Worm (Caenorhabditis elegans) whole organism, L4 larva: ENCODE results near the gene K07C11.8.

Experiments used
- F26F4.8 ChIP-seq: fragments of 200-800 bp; sonication (Bioruptor generic); conservative IDR thresholded peaks from 2 replicates; pipeline ENCODE4 v1.3.6; 2022; ENCODE audit warnings: missing genetic modification characterization, missing compliant biosample characterization
- F44E2.7 ChIP-seq: fragments of 200-800 bp; sonication (Bioruptor generic); IDR thresholded peaks from 2 replicates; pipeline ENCODE4 v2.1.2; 2022; ENCODE audit warnings: missing genetic modification characterization, missing compliant biosample characterization
- F49E8.2 ChIP-seq: sonication (generic microtip); optimal IDR thresholded peaks from 2 replicates; lab custom pipeline; 2016; ENCODE audit warnings: missing compliant biosample characterization, mild to moderate bottlenecking, missing genetic modification characterization, borderline replicate concordance
- Y5F2A.4 ChIP-seq: fragments of 200-800 bp; sonication (Bioruptor generic); optimal IDR thresholded peaks from 2 replicates; lab custom pipeline; 2018; ENCODE audit warnings: mild to moderate bottlenecking, missing genetic modification characterization, missing compliant biosample characterization
- Y75B8A.6 ChIP-seq: fragments of 200-800 bp; sonication (Bioruptor generic); IDR thresholded peaks from 2 replicates; pipeline ENCODE4 v1.3.6; 2022; ENCODE audit warnings: missing genetic modification reagents, missing genetic modification characterization, missing compliant biosample characterization
- ZK546.5 ChIP-seq, 2 experiments: sonication (generic microtip); optimal IDR thresholded peaks; 2 replicates each; lab custom pipeline; 2017; ENCODE audit warnings: missing biosample characterization in 2 of 2, missing genetic modification characterization in 2 of 2
- aha-1 ChIP-seq: fragments of 150-350 bp; peaks from one replicate; lab custom pipeline; 2014; ENCODE audit warnings: missing biosample characterization, missing genetic modification characterization
- aly-2 ChIP-seq: sonication (generic microtip); optimal IDR thresholded peaks from 2 replicates; lab custom pipeline; 2018; ENCODE audit warnings: missing biosample characterization, missing genetic modification characterization
- ceh-62 ChIP-seq: sonication (generic microtip); optimal IDR thresholded peaks from 2 replicates; lab custom pipeline; 2017; ENCODE audit warnings: missing biosample characterization, missing genetic modification characterization
- ces-1 ChIP-seq: fragments of 150-350 bp; sonication (generic microtip); optimal IDR thresholded peaks from 4 replicates; lab custom pipeline; 2014; ENCODE audit warnings: missing biosample characterization, missing genetic modification reagents, missing genetic modification characterization
- ctbp-1 ChIP-seq: fragments of 200-800 bp; sonication (Bioruptor generic); IDR thresholded peaks from 2 replicates; pipeline ENCODE4 v1.3.6; 2022; ENCODE audit warnings: missing genetic modification reagents, missing genetic modification characterization, missing compliant biosample characterization
- daf-16 ChIP-seq, 3 experiments: sonication (generic microtip); optimal IDR thresholded peaks; 2 replicates each; lab custom pipeline; 2016 to 2017; ENCODE audit warnings: missing genetic modification characterization in 3 of 3, missing genetic modification reagents in 3 of 3, mild to moderate bottlenecking in 2 of 3, missing compliant biosample characterization in 2 of 3, missing biosample characterization in 1 of 3, moderate library complexity in 1 of 3
- daf-8 ChIP-seq: fragments of 200-800 bp; sonication (Bioruptor generic); IDR thresholded peaks from 2 replicates; pipeline ENCODE4 v1.3.6; 2022; ENCODE audit warnings: missing genetic modification characterization, missing compliant biosample characterization
- dpl-1 ChIP-seq: fragments of 150-350 bp; optimal IDR thresholded peaks from 2 replicates; lab custom pipeline; 2014; ENCODE audit warnings: missing biosample characterization, missing genetic modification reagents, missing genetic modification characterization
- hif-1 ChIP-seq, 2 experiments: sonication (generic microtip); optimal IDR thresholded peaks; 2 replicates each; lab custom pipeline; 2016 to 2017; ENCODE audit warnings: missing compliant biosample characterization in 2 of 2, missing genetic modification characterization in 2 of 2, missing genetic modification reagents in 2 of 2, missing genotype in 2 of 2, mild to moderate bottlenecking in 1 of 2
- hlh-30 ChIP-seq: sonication (generic microtip); optimal IDR thresholded peaks from 2 replicates; lab custom pipeline; 2017; ENCODE audit warnings: antibody characterized with exemption, mild to moderate bottlenecking, missing genetic modification characterization, missing compliant biosample characterization; ENCODE audit not compliant: insufficient read depth
- hmg-1.1 ChIP-seq: fragments of 200-800 bp; sonication (Bioruptor generic); IDR thresholded peaks from 2 replicates; pipeline ENCODE4 v1.3.6; 2022; ENCODE audit warnings: missing genetic modification reagents, missing genetic modification characterization, missing compliant biosample characterization
- lin-13 ChIP-seq: fragments of 150-350 bp; optimal IDR thresholded peaks from 2 replicates; lab custom pipeline; 2014; ENCODE audit warnings: missing biosample characterization, missing genetic modification reagents, missing genetic modification characterization
- lin-15B ChIP-seq: fragments of 150-350 bp; sonication (generic microtip); optimal IDR thresholded peaks from 3 replicates; lab custom pipeline; 2014; ENCODE audit warnings: missing biosample characterization, missing genetic modification characterization
- lin-38 ChIP-seq: fragments of 200-800 bp; sonication (Bioruptor generic); IDR thresholded peaks from 2 replicates; pipeline ENCODE4 v1.3.6; 2022; ENCODE audit warnings: missing genetic modification reagents, missing genetic modification characterization, missing compliant biosample characterization
- lin-39 ChIP-seq: fragments of 150-350 bp; optimal IDR thresholded peaks from 2 replicates; lab custom pipeline; 2014; ENCODE audit warnings: missing biosample characterization, missing genetic modification reagents, missing genetic modification characterization
- lir-3 ChIP-seq: sonication (generic microtip); optimal IDR thresholded peaks from 2 replicates; lab custom pipeline; 2016; ENCODE audit warnings: mild to moderate bottlenecking, missing genetic modification characterization, missing compliant biosample characterization
- madf-9 ChIP-seq: fragments of 200-800 bp; sonication (Bioruptor generic); conservative IDR thresholded peaks from 2 replicates; pipeline ENCODE4 v1.3.6; 2022; ENCODE audit warnings: missing genetic modification reagents, missing genetic modification characterization, missing compliant biosample characterization
- mdt-29 ChIP-seq: fragments of 200-800 bp; sonication (Bioruptor generic); IDR thresholded peaks from 2 replicates; pipeline ENCODE4 v1.3.6; 2022; ENCODE audit warnings: missing genetic modification reagents, missing genetic modification characterization, missing compliant biosample characterization
- mep-1 ChIP-seq: fragments of 150-350 bp; sonication (generic microtip); optimal IDR thresholded peaks from 3 replicates; lab custom pipeline; 2014; ENCODE audit warnings: missing biosample characterization, missing genetic modification characterization
- mxl-2 ChIP-seq: fragments of 200-800 bp; sonication (Bioruptor generic); conservative IDR thresholded peaks from 2 replicates; pipeline ENCODE4 v1.3.6; 2022; ENCODE audit warnings: missing genetic modification reagents, missing genetic modification characterization, missing compliant biosample characterization
- nhr-11 ChIP-seq: fragments of 150-350 bp; optimal IDR thresholded peaks from 2 replicates; lab custom pipeline; 2014; ENCODE audit warnings: missing biosample characterization, missing genetic modification characterization
- nhr-25 ChIP-seq: sonication (generic microtip); optimal IDR thresholded peaks from 2 replicates; lab custom pipeline; 2017; ENCODE audit warnings: missing genetic modification characterization, mild to moderate bottlenecking, missing compliant biosample characterization, antibody characterized with exemption, moderate library complexity, borderline replicate concordance; ENCODE audit not compliant: insufficient read depth
- nhr-41 ChIP-seq: fragments of 200-800 bp; sonication (Bioruptor generic); IDR thresholded peaks from 2 replicates; pipeline ENCODE4 v1.3.6; 2022; ENCODE audit warnings: missing genetic modification reagents, missing genetic modification characterization, missing compliant biosample characterization
- nhr-76 ChIP-seq: fragments of 150-350 bp; optimal IDR thresholded peaks from 2 replicates; lab custom pipeline; 2014; ENCODE audit warnings: missing biosample characterization, missing genetic modification characterization
- pha-4 ChIP-seq, 2 experiments: fragments of 150-350 bp in 1 of 2; fragments of 200-800 bp in 1 of 2; sonication (Bioruptor generic) in 1 of 2; IDR thresholded peaks in 1 of 2; optimal IDR thresholded peaks in 1 of 2; 2 replicates each; pipeline versions ENCODE4 v1.3.6 to Lab custom; 2014 to 2022; ENCODE audit warnings: missing genetic modification characterization in 2 of 2, missing genetic modification reagents in 2 of 2, missing biosample characterization in 1 of 2, missing compliant biosample characterization in 1 of 2
- saeg-2 ChIP-seq: fragments of 200-800 bp; sonication (Bioruptor generic); IDR thresholded peaks from 2 replicates; pipeline ENCODE4 v1.3.6; 2022; ENCODE audit warnings: missing genetic modification reagents, missing genetic modification characterization, missing compliant biosample characterization
- spr-1 ChIP-seq: sonication (generic microtip); optimal IDR thresholded peaks from 2 replicates; lab custom pipeline; 2016; ENCODE audit warnings: mild to moderate bottlenecking, missing genetic modification characterization, missing compliant biosample characterization
- spr-3 ChIP-seq: fragments of 200-800 bp; sonication (Bioruptor generic); optimal IDR thresholded peaks from 2 replicates; lab custom pipeline; 2018; ENCODE audit warnings: mild to moderate bottlenecking, missing genetic modification characterization, missing compliant biosample characterization
- unc-62 ChIP-seq, 3 experiments: fragments of 150-350 bp in 1 of 3; sonication (generic microtip); optimal IDR thresholded peaks in 2 of 3; peaks in 1 of 3; 1 replicate in 1 of 3; 2 replicates in 2 of 3; lab custom pipeline; 2014 to 2017; ENCODE audit warnings: missing biosample characterization in 3 of 3, missing genetic modification characterization in 3 of 3, missing genetic modification reagents in 3 of 3, missing genotype in 1 of 3
- vab-7 ChIP-seq: fragments of 200-800 bp; sonication (Bioruptor generic); IDR thresholded peaks from 2 replicates; pipeline ENCODE4 v1.3.6; 2022; ENCODE audit warnings: missing genetic modification reagents, missing genetic modification characterization, missing compliant biosample characterization
- zip-11 ChIP-seq: fragments of 200-800 bp; sonication (Bioruptor generic); IDR thresholded peaks from 2 replicates; pipeline ENCODE4 v1.3.6; 2022; ENCODE audit warnings: missing genetic modification characterization, missing compliant biosample characterization
- ztf-11 ChIP-seq: fragments of 150-350 bp; optimal IDR thresholded peaks from 2 replicates; lab custom pipeline; 2014; ENCODE audit warnings: missing biosample characterization, missing genetic modification characterization

The K07C11.8 gene

DNA sequence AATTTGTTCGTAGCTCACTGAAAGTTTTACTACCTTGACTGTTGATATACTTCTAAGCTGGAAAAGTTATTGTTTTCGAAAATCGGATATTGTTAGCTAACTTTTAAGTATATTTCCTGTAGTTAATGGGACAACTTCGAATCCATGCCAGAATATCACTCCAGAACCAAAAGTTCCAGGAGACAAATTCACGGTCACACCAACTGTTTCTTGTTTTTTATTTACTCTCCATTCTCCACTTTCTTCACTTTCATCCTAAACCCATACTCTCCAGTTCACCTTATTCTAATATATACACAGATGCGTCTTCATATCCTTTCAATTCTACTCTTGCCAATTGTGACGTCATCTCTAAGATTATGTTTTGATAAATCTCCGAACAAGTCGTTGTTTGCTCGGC is 41.3 kb upstream of the K07C11.8 start, which contains the start of gene C16D9.1:
Gene C16D9.1 (plus strand): TSS at position 301 of the 400 bp plus-strand sequence.
- no peak for TF ChIP-seq Y5F2A.4 (GFP tag; lab: Kevin White, UChicago)
- TF ChIP-seq mep-1 (tag; lab: Kevin White, UChicago): no peak
- TF ChIP-seq daf-8 (GFP tag; lab: Robert Waterston, UW): no peak
- TF ChIP-seq lin-15B (tag; lab: Kevin White, UChicago): no peak
- TF ChIP-seq daf-16 (GFP tag; optimal IDR thresholded peaks at IDR 0.05; lab: Kevin White, UChicago): no peak
- TF ChIP-seq daf-16 (tag; optimal IDR thresholded peaks at IDR 0.05; lab: Kevin White, UChicago): no peak
- no peak for TF ChIP-seq pha-4 (GFP tag; IDR thresholded peaks at IDR 0.05; lab: Robert Waterston, UW)
- no peak for TF ChIP-seq pha-4 (tag; optimal IDR thresholded peaks at IDR 0.05; lab: Kevin White, UChicago)
- TF ChIP-seq lin-13 (GFP tag; lab: Kevin White, UChicago): no peak
- TF ChIP-seq, all 104 proteins: peak for 0

DNA sequence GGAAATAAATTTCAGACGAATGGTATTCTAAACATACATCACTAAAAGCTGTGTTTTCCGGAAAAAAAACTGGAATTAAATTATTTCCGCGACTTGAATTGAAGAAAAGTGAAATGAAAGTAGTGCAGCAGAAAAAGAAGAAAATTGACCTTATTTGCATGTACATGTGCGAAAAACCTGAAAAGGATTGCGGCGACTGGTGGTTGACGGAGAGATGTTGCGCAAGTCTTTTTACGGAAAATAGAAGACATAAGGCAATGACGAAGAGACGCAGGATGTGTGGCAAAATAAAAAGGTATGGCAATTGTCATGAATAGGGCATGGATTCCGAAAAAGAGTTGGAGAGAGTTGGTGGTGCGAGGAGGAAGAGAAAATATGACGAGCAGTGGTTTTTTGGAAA is 37.3 kb upstream of the K07C11.8 start:
- no peak for TF ChIP-seq saeg-2 (GFP tag; lab: Robert Waterston, UW)
- no peak for TF ChIP-seq dpl-1 (GFP tag; lab: Kevin White, UChicago)
- no peak for TF ChIP-seq madf-9 (GFP tag; lab: Robert Waterston, UW)
- TF ChIP-seq daf-8 (GFP tag; lab: Robert Waterston, UW): no peak
- TF ChIP-seq ZK546.5 (tag; optimal IDR thresholded peaks at IDR 0.05; lab: Kevin White, UChicago): no peak
- no peak for TF ChIP-seq aly-2 (tag; lab: Kevin White, UChicago)
- no peak for TF ChIP-seq spr-1
- TF ChIP-seq F49E8.2 (tag; lab: Kevin White, UChicago): no peak
- TF ChIP-seq vab-7: no peak
- TF ChIP-seq ctbp-1 (GFP tag; lab: Robert Waterston, UW): no peak
- no peak for TF ChIP-seq nhr-11 (tag; lab: Kevin White, UChicago)
- TF ChIP-seq ceh-62 (tag; lab: Kevin White, UChicago): no peak
- TF ChIP-seq spr-3: no peak
- TF ChIP-seq ztf-11 (tag; lab: Kevin White, UChicago): no peak
- TF ChIP-seq Y75B8A.6 (GFP tag; lab: Robert Waterston, UW): no peak

DNA sequence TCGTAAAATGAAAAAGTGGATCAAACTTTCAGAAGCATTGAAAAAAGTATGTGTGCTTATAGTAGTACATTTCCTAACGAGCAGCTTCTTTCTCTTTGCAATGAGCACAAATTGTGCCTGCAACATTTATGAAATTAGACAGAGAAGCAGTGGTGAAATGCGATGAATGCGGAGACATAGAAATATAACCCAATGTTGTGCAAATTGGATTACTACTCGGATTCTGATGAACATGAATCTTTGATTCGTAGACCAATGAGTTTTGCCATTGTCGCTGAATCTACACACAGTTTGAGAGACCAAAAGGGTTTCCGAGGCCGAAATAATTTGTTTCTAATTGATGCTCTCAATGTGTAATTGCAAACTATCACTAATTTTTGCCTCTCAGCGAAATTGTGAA is 36.3 kb upstream of the K07C11.8 start:
- TF ChIP-seq ces-1 (peak; percentile 53), aha-1 (tag; lab: Kevin White, UChicago) (peak; percentile 81), mdt-29 (GFP tag; lab: Robert Waterston, UW) (no peak)

DNA sequence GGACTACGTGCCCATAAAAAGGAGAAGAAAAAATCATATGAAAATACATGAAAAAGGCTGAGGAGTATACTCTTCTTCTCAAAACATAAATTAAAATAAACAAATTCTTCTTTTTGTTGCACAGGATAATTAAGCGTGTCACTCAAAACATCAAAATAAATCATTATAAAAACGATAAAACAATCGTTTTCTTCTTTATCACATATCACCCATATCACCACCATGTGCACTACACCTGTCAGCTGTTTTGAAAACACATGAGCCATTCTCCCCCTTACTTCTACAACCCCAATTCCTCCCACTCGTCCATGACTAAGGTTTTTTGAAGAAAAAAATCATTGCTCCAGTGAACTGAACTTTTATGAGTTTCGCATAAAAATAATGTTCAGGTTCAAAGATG is 34.8 kb upstream of the K07C11.8 start:
- TF ChIP-seq nhr-76 (tag; lab: Kevin White, UChicago): no peak
- TF ChIP-seq unc-62 (GFP tag; optimal IDR thresholded peaks at IDR 0.05 in 1 of 2; lab: Kevin White, UChicago): peak in 1 of 2 experiments; percentile 18
- TF ChIP-seq unc-62 (tag; optimal IDR thresholded peaks at IDR 0.05; lab: Kevin White, UChicago): no peak
- TF ChIP-seq hlh-30 (tag; lab: Kevin White, UChicago): peak; percentile 21

DNA sequence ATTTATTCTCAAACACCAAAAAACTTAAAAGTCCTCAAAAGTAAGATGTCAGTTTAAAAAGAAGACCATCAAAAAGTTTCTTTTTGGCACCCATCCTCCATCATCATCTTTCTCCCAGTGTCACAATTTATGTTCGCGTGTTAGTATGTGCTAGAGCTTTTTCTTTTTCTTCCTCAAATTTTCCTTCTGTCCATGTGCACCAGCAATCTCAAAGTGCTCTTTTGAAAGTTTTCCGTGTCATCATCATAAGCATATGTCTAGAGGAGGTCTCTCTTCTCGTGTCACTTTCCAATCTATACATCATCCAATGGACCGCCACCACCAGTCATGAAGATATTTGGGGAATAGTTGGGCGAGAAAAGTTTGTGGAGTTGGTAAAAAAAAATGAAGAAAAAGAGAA is 33.4 kb upstream of the K07C11.8 start:
- TF ChIP-seq F26F4.8 (GFP tag; lab: Robert Waterston, UW): no peak
- TF ChIP-seq hif-1 (tag; optimal IDR thresholded peaks at IDR 0.05; lab: Kevin White, UChicago): no peak
- no peak for TF ChIP-seq lin-38 (GFP tag; lab: Robert Waterston, UW)
- peak in 1 of 2 experiments; percentile 22 for TF ChIP-seq unc-62 (GFP tag; optimal IDR thresholded peaks at IDR 0.05 in 1 of 2; lab: Kevin White, UChicago)
- TF ChIP-seq unc-62 (tag; optimal IDR thresholded peaks at IDR 0.05; lab: Kevin White, UChicago): no peak
- no peak for TF ChIP-seq nhr-25 (tag; lab: Kevin White, UChicago)
- TF ChIP-seq lin-39: no peak
- TF ChIP-seq lir-3 (tag; lab: Kevin White, UChicago): no peak
- no peak for TF ChIP-seq nhr-41 (GFP tag; lab: Robert Waterston, UW)
- TF ChIP-seq mxl-2 (GFP tag; lab: Robert Waterston, UW): no peak
- TF ChIP-seq F44E2.7: no peak
- TF ChIP-seq hmg-1.1 (GFP tag; lab: Robert Waterston, UW): no peak
- TF ChIP-seq ctbp-1 (GFP tag; lab: Robert Waterston, UW): no peak
- no peak for TF ChIP-seq zip-11 (GFP tag; lab: Robert Waterston, UW)
- TF ChIP-seq hlh-30 (tag; lab: Kevin White, UChicago): peak; percentile 55
